Fruit fly (Drosophila melanogaster): ENCODE measurements around the gene hzg.
A peak's percentile ranks its signal among the peaks of the same experiment; 100 is the strongest.

hzg gene

dm6 chr3L:16001164-16001679, 3.3 kb downstream of the hzg start (continued):
- TF ChIP-seq CG6683 (GFP tag; optimal IDR thresholded peaks at IDR 0.05) (peak; percentile 5), CG18476 (GFP tag; optimal IDR thresholded peaks at IDR 0.05) (peak; percentile 58), CG11504 (tag; optimal IDR thresholded peaks at IDR 0.05) (peak; percentile 79), sens (GFP tag) (peak; percentile 75), sob (GFP tag; IDR thresholded peaks at IDR 0.05) (peak; percentile 79), CG32532 (GFP tag; IDR thresholded peaks at IDR 0.05) (peak; percentile 80; the same call in 1 of the 2 replicates), Scr (GFP tag; IDR thresholded peaks at IDR 0.05; ENCODE audit: partially characterized antibody) (0 out of 2 replicates have a peak, but pooled peaks have one; percentile 34), CG6254 (GFP tag; optimal IDR thresholded peaks at IDR 0.05) (no peak), Dref (GFP tag; IDR thresholded peaks at IDR 0.05) (no peak), crc (GFP tag; optimal IDR thresholded peaks at IDR 0.05) (peak; percentile 67), CG15011 (GFP tag; optimal IDR thresholded peaks at IDR 0.05) (peak; percentile 8), Xrp1 (GFP tag; IDR thresholded peaks at IDR 0.05) (peak; percentile 46; the same call in 1 of the 2 replicates), CG7745 (tag; optimal IDR thresholded peaks at IDR 0.05) (no peak), CG17802 (tag; optimal IDR thresholded peaks at IDR 0.05) (no peak), Fer1 (GFP tag; optimal IDR thresholded peaks at IDR 0.05) (peak; percentile 93), Awh (GFP tag; IDR thresholded peaks at IDR 0.05) (no peak), bigmax (GFP tag; optimal IDR thresholded peaks at IDR 0.05) (no peak), unpg (GFP tag; optimal IDR thresholded peaks at IDR 0.05) (peak; percentile 76), CG4730 (GFP tag; IDR thresholded peaks at IDR 0.05) (peak; percentile 46; the same call in 1 of the 2 replicates), crol (GFP tag; IDR thresholded peaks at IDR 0.05) (peak; percentile 95), CG9876 (GFP tag; optimal IDR thresholded peaks at IDR 0.05) (peak; percentile 13), CG2875 (GFP tag; optimal IDR thresholded peaks at IDR 0.05) (peak; percentile 27), Meics (GFP tag; optimal IDR thresholded peaks at IDR 0.05) (peak; percentile 84), CG15479 (GFP tag; optimal IDR thresholded peaks at IDR 0.05) (no peak), D (optimal IDR thresholded peaks at IDR 0.05) (no peak), D (GFP tag; optimal IDR thresholded peaks at IDR 0.05) (peak; percentile 23), CG10274 (GFP tag; optimal IDR thresholded peaks at IDR 0.05) (peak; percentile 33), YL-1 (GFP tag; optimal IDR thresholded peaks at IDR 0.05) (peak; percentile 27), kni (GFP tag; optimal IDR thresholded peaks at IDR 0.05) (no peak), ro (GFP tag; IDR thresholded peaks at IDR 0.05) (no peak), CG43689 (GFP tag; IDR thresholded peaks at IDR 0.05) (no peak), Sin3A (optimal IDR thresholded peaks at IDR 0.05) (no peak), Mrtf (GFP tag; IDR thresholded peaks at IDR 0.05) (no peak; the same call in 2 of the 3 replicates), CG12942 (GFP tag; optimal IDR thresholded peaks at IDR 0.05) (peak; percentile 45), CG11695 (GFP tag; IDR thresholded peaks at IDR 0.05) (peak; percentile 71; the same call in 2 of the 3 replicates), Oaz (GFP tag; IDR thresholded peaks at IDR 0.05) (peak; percentile 58), zen2 (GFP tag; IDR thresholded peaks at IDR 0.05; ENCODE audit: partially characterized antibody) (no peak), nerfin-2 (GFP tag; IDR thresholded peaks at IDR 0.05; ENCODE audit: partially characterized antibody) (no peak), CG30403 (GFP tag; optimal IDR thresholded peaks at IDR 0.05) (peak; percentile 83), CG17612 (GFP tag; IDR thresholded peaks at IDR 0.05) (peak; percentile 48; the same call in 1 of the 2 replicates), pfk (GFP tag; optimal IDR thresholded peaks at IDR 0.05) (no peak), fd102C (GFP tag; optimal IDR thresholded peaks at IDR 0.05) (no peak), HHEX (GFP tag; optimal IDR thresholded peaks at IDR 0.05) (peak; percentile 62), CG10209 (GFP tag; optimal IDR thresholded peaks at IDR 0.05) (peak; percentile 78), CG2120 (GFP tag; optimal IDR thresholded peaks at IDR 0.05) (peak; percentile 95), CG31441 (GFP tag; IDR thresholded peaks at IDR 0.05) (peak; percentile 62), hb (GFP tag; IDR thresholded peaks at IDR 0.05; ENCODE audit: partially characterized antibody) (no peak), ATbp (GFP tag; optimal IDR thresholded peaks at IDR 0.05) (no peak), CG4707 (GFP tag; optimal IDR thresholded peaks at IDR 0.05) (no peak), gcm2 (GFP tag; optimal IDR thresholded peaks at IDR 0.05) (peak; percentile 73)
